Worm (Caenorhabditis elegans) whole organism, L4 larva: Measurements from ENCODE around the gene F09A5.3.

ENCODE experiments used
- F49E8.2 ChIP-seq: sonication (generic microtip); optimal IDR thresholded peaks from 2 replicates; lab custom pipeline; 2016; ENCODE audit warnings: missing compliant biosample characterization, mild to moderate bottlenecking, missing genetic modification characterization, borderline replicate concordance
- ZK337.2 ChIP-seq: fragments of 200-800 bp; sonication (Bioruptor generic); IDR thresholded peaks from 2 replicates; pipeline ENCODE4 v1.3.6; 2022; ENCODE audit warnings: missing genetic modification reagents, missing genetic modification characterization, missing compliant biosample characterization
- aha-1 ChIP-seq: fragments of 150-350 bp; peaks from one replicate; lab custom pipeline; 2014; ENCODE audit warnings: missing biosample characterization, missing genetic modification characterization
- arid-1 ChIP-seq: fragments of 200-800 bp; sonication (Bioruptor generic); conservative IDR thresholded peaks from 2 replicates; pipeline ENCODE4 v1.3.6; 2022; ENCODE audit warnings: missing genetic modification reagents, missing genetic modification characterization, missing compliant biosample characterization
- ceh-32 ChIP-seq: sonication (generic microtip); optimal IDR thresholded peaks from 2 replicates; lab custom pipeline; 2016; ENCODE audit warnings: mild to moderate bottlenecking, missing genetic modification characterization, missing compliant biosample characterization; ENCODE audit not compliant: poor library complexity
- daf-16 ChIP-seq, 3 experiments: sonication (generic microtip); optimal IDR thresholded peaks; 2 replicates each; lab custom pipeline; 2016 to 2017; ENCODE audit warnings: missing genetic modification characterization in 3 of 3, missing genetic modification reagents in 3 of 3, mild to moderate bottlenecking in 2 of 3, missing compliant biosample characterization in 2 of 3, missing biosample characterization in 1 of 3, moderate library complexity in 1 of 3
- daf-19 ChIP-seq: fragments of 200-800 bp; sonication (Bioruptor generic); conservative IDR thresholded peaks from 2 replicates; pipeline ENCODE4 v1.3.6; 2022; ENCODE audit warnings: missing genetic modification characterization, missing compliant biosample characterization
- dmd-6 ChIP-seq: fragments of 200-800 bp; sonication (Bioruptor generic); IDR thresholded peaks from 2 replicates; pipeline ENCODE4 v1.3.6; 2022; ENCODE audit warnings: missing genetic modification reagents, missing genetic modification characterization, missing compliant biosample characterization
- dmd-9 ChIP-seq: fragments of 200-800 bp; sonication (Bioruptor generic); IDR thresholded peaks from 2 replicates; pipeline ENCODE4 v1.3.6; 2022; ENCODE audit warnings: missing genetic modification reagents, missing genetic modification characterization, missing compliant biosample characterization
- dve-1 ChIP-seq: sonication (generic microtip); optimal IDR thresholded peaks from 2 replicates; lab custom pipeline; 2017; ENCODE audit warnings: antibody characterized with exemption, mild to moderate bottlenecking, missing genetic modification characterization, missing compliant biosample characterization; ENCODE audit not compliant: insufficient read depth
- egl-27 ChIP-seq: sonication (generic microtip); optimal IDR thresholded peaks from 3 replicates; lab custom pipeline; 2017; ENCODE audit warnings: missing biosample characterization, missing genetic modification reagents, missing genetic modification characterization
- gei-8 ChIP-seq: fragments of 200-800 bp; sonication (Bioruptor generic); optimal IDR thresholded peaks from 2 replicates; lab custom pipeline; 2018; ENCODE audit warnings: mild to moderate bottlenecking, missing genetic modification characterization, missing compliant biosample characterization
- hlh-30 ChIP-seq: sonication (generic microtip); optimal IDR thresholded peaks from 2 replicates; lab custom pipeline; 2017; ENCODE audit warnings: antibody characterized with exemption, mild to moderate bottlenecking, missing genetic modification characterization, missing compliant biosample characterization; ENCODE audit not compliant: insufficient read depth
- lin-29 ChIP-seq: fragments of 200-800 bp; sonication (Bioruptor generic); IDR thresholded peaks from 2 replicates; pipeline ENCODE4 v1.3.6; 2022; ENCODE audit warnings: missing genetic modification reagents, missing genetic modification characterization, missing compliant biosample characterization
- lin-38 ChIP-seq: fragments of 200-800 bp; sonication (Bioruptor generic); IDR thresholded peaks from 2 replicates; pipeline ENCODE4 v1.3.6; 2022; ENCODE audit warnings: missing genetic modification reagents, missing genetic modification characterization, missing compliant biosample characterization
- lsy-2 ChIP-seq, 2 experiments: fragments of 150-350 bp in 1 of 2; sonication (generic microtip) in 1 of 2; optimal IDR thresholded peaks; 2 replicates each; lab custom pipeline; 2014 to 2017; ENCODE audit warnings: missing biosample characterization in 2 of 2, missing genetic modification characterization in 2 of 2
- mdt-29 ChIP-seq: fragments of 200-800 bp; sonication (Bioruptor generic); IDR thresholded peaks from 2 replicates; pipeline ENCODE4 v1.3.6; 2022; ENCODE audit warnings: missing genetic modification reagents, missing genetic modification characterization, missing compliant biosample characterization
- mes-2 ChIP-seq: sonication (generic microtip); optimal IDR thresholded peaks from 2 replicates; lab custom pipeline; 2016; ENCODE audit warnings: missing genotype, mild to moderate bottlenecking, missing genetic modification characterization, missing compliant biosample characterization; ENCODE audit not compliant: poor library complexity, severe bottlenecking
- mxl-3 ChIP-seq: fragments of 200-800 bp; sonication (Bioruptor generic); optimal IDR thresholded peaks from 2 replicates; lab custom pipeline; 2018; ENCODE audit warnings: mild to moderate bottlenecking, missing genetic modification characterization, missing compliant biosample characterization
- nhr-102 ChIP-seq: sonication (generic microtip); optimal IDR thresholded peaks from 2 replicates; lab custom pipeline; 2016; ENCODE audit warnings: mild to moderate bottlenecking, missing genetic modification characterization, moderate library complexity, missing compliant biosample characterization
- nhr-11 ChIP-seq: fragments of 150-350 bp; optimal IDR thresholded peaks from 2 replicates; lab custom pipeline; 2014; ENCODE audit warnings: missing biosample characterization, missing genetic modification characterization
- nhr-28 ChIP-seq: fragments of 150-350 bp; optimal IDR thresholded peaks from 2 replicates; lab custom pipeline; 2014; ENCODE audit warnings: missing biosample characterization, missing genetic modification characterization
- nhr-41 ChIP-seq: fragments of 200-800 bp; sonication (Bioruptor generic); IDR thresholded peaks from 2 replicates; pipeline ENCODE4 v1.3.6; 2022; ENCODE audit warnings: missing genetic modification reagents, missing genetic modification characterization, missing compliant biosample characterization
- nhr-42 ChIP-seq: fragments of 200-800 bp; sonication (Bioruptor generic); IDR thresholded peaks from 2 replicates; pipeline ENCODE4 v1.3.6; 2022; ENCODE audit warnings: missing genetic modification characterization, missing compliant biosample characterization
- nhr-6 ChIP-seq: fragments of 150-350 bp; optimal IDR thresholded peaks from 2 replicates; lab custom pipeline; 2014; ENCODE audit warnings: missing biosample characterization, missing genetic modification characterization
- nhr-76 ChIP-seq: fragments of 150-350 bp; optimal IDR thresholded peaks from 2 replicates; lab custom pipeline; 2014; ENCODE audit warnings: missing biosample characterization, missing genetic modification characterization
- nhr-77 ChIP-seq: fragments of 150-350 bp; optimal IDR thresholded peaks from 2 replicates; lab custom pipeline; 2014; ENCODE audit warnings: missing biosample characterization, missing genetic modification characterization
- pha-4 ChIP-seq, 2 experiments: fragments of 150-350 bp in 1 of 2; fragments of 200-800 bp in 1 of 2; sonication (Bioruptor generic) in 1 of 2; IDR thresholded peaks in 1 of 2; optimal IDR thresholded peaks in 1 of 2; 2 replicates each; pipeline versions ENCODE4 v1.3.6 to Lab custom; 2014 to 2022; ENCODE audit warnings: missing genetic modification characterization in 2 of 2, missing genetic modification reagents in 2 of 2, missing biosample characterization in 1 of 2, missing compliant biosample characterization in 1 of 2
- php-3 ChIP-seq: fragments of 200-800 bp; sonication (Bioruptor generic); IDR thresholded peaks from 2 replicates; pipeline ENCODE4 v1.3.6; 2022; ENCODE audit warnings: missing genetic modification reagents, missing genetic modification characterization, missing compliant biosample characterization
- pqm-1 ChIP-seq: sonication (generic microtip); optimal IDR thresholded peaks from 2 replicates; lab custom pipeline; 2017; ENCODE audit warnings: missing biosample characterization, missing genetic modification characterization
- saeg-2 ChIP-seq: fragments of 200-800 bp; sonication (Bioruptor generic); IDR thresholded peaks from 2 replicates; pipeline ENCODE4 v1.3.6; 2022; ENCODE audit warnings: missing genetic modification reagents, missing genetic modification characterization, missing compliant biosample characterization
- set-16 ChIP-seq: fragments of 200-800 bp; sonication (Bioruptor generic); IDR thresholded peaks from 2 replicates; pipeline ENCODE4 v1.3.6; 2022; ENCODE audit warnings: missing genetic modification reagents, missing genetic modification characterization, missing compliant biosample characterization
- tra-1 ChIP-seq: fragments of 200-800 bp; sonication (Bioruptor generic); IDR thresholded peaks from 2 replicates; pipeline ENCODE4 v1.3.6; 2022; ENCODE audit warnings: missing genetic modification reagents, missing genetic modification characterization, missing compliant biosample characterization
- unc-62 ChIP-seq, 3 experiments: fragments of 150-350 bp in 1 of 3; sonication (generic microtip); optimal IDR thresholded peaks in 2 of 3; peaks in 1 of 3; 1 replicate in 1 of 3; 2 replicates in 2 of 3; lab custom pipeline; 2014 to 2017; ENCODE audit warnings: missing biosample characterization in 3 of 3, missing genetic modification characterization in 3 of 3, missing genetic modification reagents in 3 of 3, missing genotype in 1 of 3
- zfp-2 ChIP-seq: sonication (generic microtip); optimal IDR thresholded peaks from 2 replicates; lab custom pipeline; 2016; ENCODE audit warnings: mild to moderate bottlenecking, missing genetic modification characterization, missing compliant biosample characterization
- zip-11 ChIP-seq: fragments of 200-800 bp; sonication (Bioruptor generic); IDR thresholded peaks from 2 replicates; pipeline ENCODE4 v1.3.6; 2022; ENCODE audit warnings: missing genetic modification characterization, missing compliant biosample characterization

F09A5.3 gene

ce11 chrX:13159005-13159404 lies 17.6 kb downstream of the F09A5.3 start (continued):
- peak; percentile 59 for TF ChIP-seq nhr-77 (tag; lab: Kevin White, UChicago)
- TF ChIP-seq mes-2 (tag; lab: Kevin White, UChicago) = peak; percentile 28
- no peak for TF ChIP-seq nhr-42
- TF ChIP-seq aha-1 (tag; lab: Kevin White, UChicago) = peak; percentile 14
- TF ChIP-seq pha-4 (GFP tag; IDR thresholded peaks at IDR 0.05; lab: Robert Waterston, UW) = no peak
- TF ChIP-seq pha-4 (tag; optimal IDR thresholded peaks at IDR 0.05; lab: Kevin White, UChicago) = peak; percentile 23
- peak; percentile 31 for TF ChIP-seq nhr-102
- no peak for TF ChIP-seq lin-38 (GFP tag; lab: Robert Waterston, UW)
- TF ChIP-seq nhr-28 (tag; lab: Kevin White, UChicago) = peak; percentile 90
- TF ChIP-seq zip-11 = no peak
- TF ChIP-seq hlh-30 (tag; lab: Kevin White, UChicago) = peak; percentile 46
- peak; percentile 82 for TF ChIP-seq tra-1 (GFP tag; lab: Robert Waterston, UW)
- TF ChIP-seq daf-16 (GFP tag; optimal IDR thresholded peaks at IDR 0.05; lab: Kevin White, UChicago) = peak in 1 of 2 experiments; percentile 71
- TF ChIP-seq daf-16 (tag; optimal IDR thresholded peaks at IDR 0.05; lab: Kevin White, UChicago) = peak; percentile 97
- TF ChIP-seq lsy-2 (tag; optimal IDR thresholded peaks at IDR 0.05; lab: Kevin White, UChicago) = peak in 1 of 2 experiments; percentile 48
- no peak for TF ChIP-seq nhr-6 (tag; lab: Kevin White, UChicago)
- peak; percentile 95 for TF ChIP-seq pqm-1
- peak; percentile 22; the same call in 1 of the 2 replicates for TF ChIP-seq nhr-41 (GFP tag; lab: Robert Waterston, UW)

ce11 chrX:13159890-13160289 lies 18.5 kb downstream of the F09A5.3 start:
- TF ChIP-seq set-16 (no peak), zfp-2 (tag; lab: Kevin White, UChicago) (no peak), nhr-28 (tag; lab: Kevin White, UChicago) (peak; percentile 32), dmd-6 (GFP tag; lab: Robert Waterston, UW) (0 out of 2 replicates have a peak, but pooled peaks have one; percentile 13), saeg-2 (GFP tag; lab: Robert Waterston, UW) (no peak), nhr-102 (no peak), nhr-6 (tag; lab: Kevin White, UChicago) (no peak), nhr-76 (tag; lab: Kevin White, UChicago) (no peak), daf-16 (GFP tag; optimal IDR thresholded peaks at IDR 0.05; lab: Kevin White, UChicago) (no peak), daf-16 (tag; optimal IDR thresholded peaks at IDR 0.05; lab: Kevin White, UChicago) (peak; percentile 75), F49E8.2 (tag; lab: Kevin White, UChicago) (no peak), egl-27 (tag; lab: Kevin White, UChicago) (no peak), ZK337.2 (GFP tag; lab: Robert Waterston, UW) (no peak), lin-29 (no peak), tra-1 (GFP tag; lab: Robert Waterston, UW) (0 out of 2 replicates have a peak, but pooled peaks have one; percentile 15), dve-1 (tag; lab: Kevin White, UChicago) (no peak), gei-8 (no peak), unc-62 (GFP tag; optimal IDR thresholded peaks at IDR 0.05 in 1 of 2; lab: Kevin White, UChicago) (peak in 1 of 2 experiments; percentile 13), unc-62 (tag; optimal IDR thresholded peaks at IDR 0.05; lab: Kevin White, UChicago) (no peak)

- TF ChIP-seq pqm-1 = no peak
- TF ChIP-seq nhr-28 (tag; lab: Kevin White, UChicago) = peak; percentile 19
These were observed 20.4 kb downstream of the F09A5.3 start for ce11 chrX:13161778-13162177.

- TF ChIP-seq ceh-32 = no peak
- TF ChIP-seq mdt-29 (GFP tag; lab: Robert Waterston, UW) = no peak
- TF ChIP-seq hlh-30 (tag; lab: Kevin White, UChicago) = peak; percentile 31
- no peak for TF ChIP-seq zfp-2 (tag; lab: Kevin White, UChicago)
- peak; percentile 45; the same call in 1 of the 2 replicates for TF ChIP-seq dmd-6 (GFP tag; lab: Robert Waterston, UW)
- TF ChIP-seq mxl-3 (GFP tag; lab: Kevin White, UChicago) = no peak
- TF ChIP-seq arid-1 (GFP tag; lab: Robert Waterston, UW) = no peak
- TF ChIP-seq nhr-28 (tag; lab: Kevin White, UChicago) = peak; percentile 77
- no peak for TF ChIP-seq daf-19 (GFP tag; lab: Robert Waterston, UW)
- peak; percentile 47 for TF ChIP-seq pqm-1
- no peak for TF ChIP-seq zip-11
- no peak for TF ChIP-seq daf-16 (GFP tag; optimal IDR thresholded peaks at IDR 0.05; lab: Kevin White, UChicago)
- TF ChIP-seq daf-16 (tag; optimal IDR thresholded peaks at IDR 0.05; lab: Kevin White, UChicago) = peak; percentile 66
- TF ChIP-seq php-3 (GFP tag; lab: Robert Waterston, UW) = peak; percentile 94
- TF ChIP-seq nhr-11 (tag; lab: Kevin White, UChicago) = no peak
- no peak for TF ChIP-seq dmd-9 (GFP tag; lab: Robert Waterston, UW)
- TF ChIP-seq, all 104 proteins: peak for 6
These were observed 21.1 kb downstream of the F09A5.3 start for ce11 chrX:13162351-13163038.
